Worm (Caenorhabditis elegans) whole organism, L4 larva: Measurements from ENCODE around the gene F46H5.4.

Experiments used
- ceh-82 ChIP-seq: sonication (generic microtip); optimal IDR thresholded peaks from 2 replicates; lab custom pipeline; 2017; ENCODE audit warnings: missing biosample characterization, missing genetic modification characterization
- egl-27 ChIP-seq: sonication (generic microtip); optimal IDR thresholded peaks from 3 replicates; lab custom pipeline; 2017; ENCODE audit warnings: missing biosample characterization, missing genetic modification reagents, missing genetic modification characterization
- mdl-1 ChIP-seq, 2 experiments: fragments of 150-350 bp in 1 of 2; sonication (generic microtip) in 1 of 2; optimal IDR thresholded peaks; 2 replicates each; lab custom pipeline; 2014 to 2017; ENCODE audit warnings: missing biosample characterization in 2 of 2, missing genetic modification characterization in 2 of 2
- nhr-11 ChIP-seq: fragments of 150-350 bp; optimal IDR thresholded peaks from 2 replicates; lab custom pipeline; 2014; ENCODE audit warnings: missing biosample characterization, missing genetic modification characterization
- nhr-76 ChIP-seq: fragments of 150-350 bp; optimal IDR thresholded peaks from 2 replicates; lab custom pipeline; 2014; ENCODE audit warnings: missing biosample characterization, missing genetic modification characterization
- unc-39 ChIP-seq: sonication (generic microtip); optimal IDR thresholded peaks from 2 replicates; lab custom pipeline; 2017; ENCODE audit warnings: missing biosample characterization, missing genetic modification characterization

- no peak for TF ChIP-seq egl-27 (tag; lab: Kevin White, UChicago)
- no peak for TF ChIP-seq ceh-82 (tag; lab: Kevin White, UChicago)
- TF ChIP-seq nhr-76 (tag; lab: Kevin White, UChicago), result no peak
- no peak for TF ChIP-seq nhr-11 (tag; lab: Kevin White, UChicago)
- no peak for TF ChIP-seq unc-39 (tag; lab: Kevin White, UChicago)
- no peak for TF ChIP-seq mdl-1 (tag; optimal IDR thresholded peaks at IDR 0.05; lab: Kevin White, UChicago)
Observed at ce11 chrX:7205195-7205594, 49.2 kb downstream of the F46H5.4 start, which contains the start of gene C55B6.5.
